Worm (Caenorhabditis elegans): ENCODE results near the gene cey-4.
A peak's percentile ranks its signal among the peaks of the same experiment; 100 is the strongest.

Gene cey-4

DNA sequence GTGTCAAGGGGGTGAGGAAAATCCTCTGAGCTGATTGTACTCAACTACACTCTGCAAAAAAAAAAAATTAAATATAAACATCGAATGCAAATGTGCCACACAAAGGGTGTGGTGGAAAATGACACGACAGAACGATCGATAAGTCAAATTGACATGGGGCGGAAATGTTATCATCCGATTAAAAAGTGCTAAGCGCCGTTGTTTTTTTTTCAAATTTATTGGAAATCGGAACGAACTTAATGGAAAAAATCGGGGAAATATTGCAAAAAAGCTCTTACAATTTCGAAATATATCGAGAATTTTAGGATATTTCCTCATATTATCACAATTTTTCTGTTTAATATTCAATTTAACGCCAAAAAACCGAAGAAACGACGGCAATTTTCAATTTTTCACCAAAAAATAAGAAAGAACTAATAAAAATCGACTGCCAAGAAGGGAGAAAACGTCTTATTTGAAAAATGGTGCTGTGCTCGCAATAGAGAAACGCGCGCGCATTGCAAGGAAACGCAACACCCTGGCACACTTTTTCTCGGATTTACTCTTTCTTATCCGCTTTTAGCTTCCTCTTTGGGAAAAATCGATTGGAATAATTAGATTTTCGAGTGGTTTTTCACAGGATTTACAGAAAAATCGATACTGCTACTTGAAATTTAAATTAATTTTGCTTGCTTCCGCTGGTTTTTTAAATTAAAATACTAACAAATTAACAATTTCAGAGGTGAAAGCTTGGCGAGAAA is at the start of gene cey-4, which contains the start of gene vps-50:
Gene cey-4, minus strand, starts transcription at position 51 of the 740 bp plus-strand sequence.
Gene vps-50, plus strand, starts transcription at position 541 of the 740 bp plus-strand sequence.
- TF ChIP-seq nhr-43 (tag; optimal IDR thresholded peaks at IDR 0.05; ENCODE audit: poor library complexity, severe bottlenecking) (no peak), nhr-25 (tag; optimal IDR thresholded peaks at IDR 0.05) (no peak), daf-12 (tag; optimal IDR thresholded peaks at IDR 0.05) (no peak), hmg-11 (tag; optimal IDR thresholded peaks at IDR 0.05) (peak; percentile 59), lin-15B (tag; optimal IDR thresholded peaks at IDR 0.05) (peak; percentile 48), elt-3 (tag; optimal IDR thresholded peaks at IDR 0.05) (no peak), ztf-4 (tag; optimal IDR thresholded peaks at IDR 0.05) (no peak), nhr-12 (tag; optimal IDR thresholded peaks at IDR 0.05) (no peak), nhr-77 (tag; optimal IDR thresholded peaks at IDR 0.05) (no peak), eor-1 (tag; optimal IDR thresholded peaks at IDR 0.05) (no peak), nhr-28 (tag; optimal IDR thresholded peaks at IDR 0.05) (no peak), nhr-23 (tag; optimal IDR thresholded peaks at IDR 0.05) (no peak), ama-1 (optimal IDR thresholded peaks at IDR 0.05) (no peak), mdl-1 (tag; optimal IDR thresholded peaks at IDR 0.05) (no peak), ceh-9 (tag; optimal IDR thresholded peaks at IDR 0.05) (no peak), zag-1 (tag; optimal IDR thresholded peaks at IDR 0.05) (no peak), ceh-82 (tag; optimal IDR thresholded peaks at IDR 0.05) (no peak), nhr-76 (tag; optimal IDR thresholded peaks at IDR 0.05) (no peak), lin-39 (tag; optimal IDR thresholded peaks at IDR 0.05) (peak; percentile 53), mml-1 (tag; optimal IDR thresholded peaks at IDR 0.05) (no peak), R02D3.7 (tag; optimal IDR thresholded peaks at IDR 0.05) (no peak), nhr-67 (tag; optimal IDR thresholded peaks at IDR 0.05) (no peak), pha-4 (tag; optimal IDR thresholded peaks at IDR 0.05) (peak; percentile 27), nhr-11 (tag; optimal IDR thresholded peaks at IDR 0.05) (no peak), tbx-2 (tag; optimal IDR thresholded peaks at IDR 0.05) (no peak), unc-39 (tag; optimal IDR thresholded peaks at IDR 0.05) (no peak), ztf-11 (tag; optimal IDR thresholded peaks at IDR 0.05) (no peak), egl-27 (tag; optimal IDR thresholded peaks at IDR 0.05) (no peak), egl-5 (tag; optimal IDR thresholded peaks at IDR 0.05) (peak; percentile 13), sea-2 (GFP tag; optimal IDR thresholded peaks at IDR 0.05) (no peak), elt-1 (tag; optimal IDR thresholded peaks at IDR 0.05) (no peak), lsy-12 (tag; optimal IDR thresholded peaks at IDR 0.05) (no peak), snpc-4 (tag; optimal IDR thresholded peaks at IDR 0.05) (no peak), elt-2 (tag; optimal IDR thresholded peaks at IDR 0.05) (no peak), fkh-2 (tag; optimal IDR thresholded peaks at IDR 0.05) (no peak), ceh-28 (tag; optimal IDR thresholded peaks at IDR 0.05) (peak; percentile 44), jun-1 (tag; optimal IDR thresholded peaks at IDR 0.05) (no peak), ceh-16 (tag; optimal IDR thresholded peaks at IDR 0.05) (no peak), fos-1 (tag; optimal IDR thresholded peaks at IDR 0.05) (no peak), pqm-1 (tag; optimal IDR thresholded peaks at IDR 0.05) (no peak), fkh-10 (GFP tag; optimal IDR thresholded peaks at IDR 0.05) (no peak), skn-1 (tag; optimal IDR thresholded peaks at IDR 0.05) (no peak), aly-2 (tag; optimal IDR thresholded peaks at IDR 0.05) (no peak), nfya-1 (tag; optimal IDR thresholded peaks at IDR 0.05; ENCODE audit: insufficient read depth) (no peak), unc-62 (GFP tag; optimal IDR thresholded peaks at IDR 0.05) (no peak), nhr-237 (tag; optimal IDR thresholded peaks at IDR 0.05) (no peak), ZK546.5 (tag; optimal IDR thresholded peaks at IDR 0.05) (no peak)
